Worm (Caenorhabditis elegans): ENCODE measurements around the gene unc-17.

- TF ChIP-seq hlh-26 (GFP tag; conservative IDR thresholded peaks at IDR 0.05): no peak
- no peak for TF ChIP-seq unc-130 (GFP tag; optimal IDR thresholded peaks at IDR 0.05)
Observed at ce11 chrIV:3604104-3604503, 20.4 kb downstream of the unc-17 start.
